Worm (Caenorhabditis elegans) whole organism, L4 larva: Measurements from ENCODE around the gene ephx-1.

ENCODE experiments used
- R02D3.7 ChIP-seq: fragments of 150-350 bp; sonication (generic microtip); optimal IDR thresholded peaks from 3 replicates; lab custom pipeline; 2014; ENCODE audit warnings: missing biosample characterization, missing genetic modification characterization
- hlh-30 ChIP-seq: sonication (generic microtip); optimal IDR thresholded peaks from 2 replicates; lab custom pipeline; 2017; ENCODE audit warnings: antibody characterized with exemption, mild to moderate bottlenecking, missing genetic modification characterization, missing compliant biosample characterization; ENCODE audit not compliant: insufficient read depth
- lin-15B ChIP-seq: fragments of 150-350 bp; sonication (generic microtip); optimal IDR thresholded peaks from 3 replicates; lab custom pipeline; 2014; ENCODE audit warnings: missing biosample characterization, missing genetic modification characterization
- mdl-1 ChIP-seq, 2 experiments: fragments of 150-350 bp in 1 of 2; sonication (generic microtip) in 1 of 2; optimal IDR thresholded peaks; 2 replicates each; lab custom pipeline; 2014 to 2017; ENCODE audit warnings: missing biosample characterization in 2 of 2, missing genetic modification characterization in 2 of 2
- nhr-11 ChIP-seq: fragments of 150-350 bp; optimal IDR thresholded peaks from 2 replicates; lab custom pipeline; 2014; ENCODE audit warnings: missing biosample characterization, missing genetic modification characterization
- nhr-237 ChIP-seq: sonication (generic microtip); optimal IDR thresholded peaks from 2 replicates; lab custom pipeline; 2017; ENCODE audit warnings: missing biosample characterization, missing genetic modification characterization
- nhr-76 ChIP-seq: fragments of 150-350 bp; optimal IDR thresholded peaks from 2 replicates; lab custom pipeline; 2014; ENCODE audit warnings: missing biosample characterization, missing genetic modification characterization
- pha-4 ChIP-seq, 2 experiments: fragments of 150-350 bp in 1 of 2; fragments of 200-800 bp in 1 of 2; sonication (Bioruptor generic) in 1 of 2; IDR thresholded peaks in 1 of 2; optimal IDR thresholded peaks in 1 of 2; 2 replicates each; pipeline versions ENCODE4 v1.3.6 to Lab custom; 2014 to 2022; ENCODE audit warnings: missing genetic modification characterization in 2 of 2, missing genetic modification reagents in 2 of 2, missing biosample characterization in 1 of 2, missing compliant biosample characterization in 1 of 2
- unc-39 ChIP-seq: sonication (generic microtip); optimal IDR thresholded peaks from 2 replicates; lab custom pipeline; 2017; ENCODE audit warnings: missing biosample characterization, missing genetic modification characterization
- zag-1 ChIP-seq: fragments of 150-350 bp; optimal IDR thresholded peaks from 2 replicates; lab custom pipeline; 2014; ENCODE audit warnings: missing biosample characterization, missing genetic modification characterization
- zfp-3 ChIP-seq: fragments of 200-800 bp; sonication (Bioruptor generic); conservative IDR thresholded peaks from 2 replicates; pipeline ENCODE4 v1.3.6; 2022; ENCODE audit warnings: missing genetic modification reagents, missing genetic modification characterization, missing compliant biosample characterization

DNA sequence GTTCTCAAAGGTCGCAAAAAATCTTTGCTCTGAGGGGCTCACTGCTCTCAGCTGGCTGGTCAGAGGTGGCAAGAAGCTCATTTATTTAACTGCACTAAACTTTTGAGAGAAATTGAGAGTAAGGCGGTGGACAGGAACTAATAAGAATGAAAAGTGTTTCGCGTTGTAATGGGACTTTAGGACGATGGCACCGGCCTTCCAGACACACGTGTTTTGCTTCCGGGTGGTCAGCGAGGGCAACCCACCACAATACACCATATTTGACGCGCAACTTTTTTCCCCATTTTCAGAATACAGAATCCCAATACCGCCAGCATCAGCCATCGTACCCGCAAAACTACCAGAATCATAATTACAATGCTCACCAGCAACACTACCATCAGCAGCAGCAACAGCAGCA is 35.4 kb downstream of the ephx-1 start:
- TF ChIP-seq nhr-11 (tag; lab: Kevin White, UChicago) (no peak), zfp-3 (GFP tag; lab: Robert Waterston, UW) (no peak), lin-15B (no peak), hlh-30 (tag; lab: Kevin White, UChicago) (no peak), zag-1 (tag; lab: Kevin White, UChicago) (no peak), nhr-76 (tag; lab: Kevin White, UChicago) (no peak), unc-39 (tag; lab: Kevin White, UChicago) (no peak), pha-4 (GFP tag; IDR thresholded peaks at IDR 0.05; lab: Robert Waterston, UW) (no peak), pha-4 (tag; optimal IDR thresholded peaks at IDR 0.05; lab: Kevin White, UChicago) (no peak), nhr-237 (no peak), R02D3.7 (tag; lab: Kevin White, UChicago) (no peak), mdl-1 (tag; optimal IDR thresholded peaks at IDR 0.05; lab: Kevin White, UChicago) (no peak)
